Worm (Caenorhabditis elegans): ENCODE data around the gene ceh-51.
A peak's percentile ranks its signal among the peaks of the same experiment; 100 is the strongest.

ceh-51 gene

DNA sequence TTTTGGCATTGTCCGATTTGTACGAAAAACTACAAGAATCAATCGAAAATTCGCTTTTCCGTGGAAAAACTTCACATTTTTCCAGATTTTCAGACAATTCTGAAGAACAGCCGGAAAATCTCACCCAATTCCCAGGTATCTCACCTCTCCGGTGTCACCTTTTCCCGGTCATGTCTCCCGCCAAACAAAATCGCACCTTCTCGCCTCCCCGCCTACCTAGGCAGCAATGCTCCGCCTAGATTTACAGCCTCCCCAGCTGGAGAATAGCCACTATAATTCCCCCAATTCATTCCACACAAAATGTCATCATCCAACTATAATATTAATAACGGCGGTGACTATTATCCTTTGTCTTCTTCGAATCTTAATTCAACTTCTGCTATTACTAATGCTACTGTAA, at the start of gene ceh-51:
Gene ceh-51, plus strand, starts transcription at position 301 of the 400 bp plus-strand sequence.
- peak; percentile 25 for TF ChIP-seq pag-3 (tag; optimal IDR thresholded peaks at IDR 0.05; ENCODE audit: borderline replicate concordance)
- no peak for TF ChIP-seq ceh-6 (GFP tag; optimal IDR thresholded peaks at IDR 0.05)
- no peak for TF ChIP-seq syd-9 (tag; optimal IDR thresholded peaks at IDR 0.05)
- TF ChIP-seq pat-9 (tag; optimal IDR thresholded peaks at IDR 0.05) = no peak

DNA sequence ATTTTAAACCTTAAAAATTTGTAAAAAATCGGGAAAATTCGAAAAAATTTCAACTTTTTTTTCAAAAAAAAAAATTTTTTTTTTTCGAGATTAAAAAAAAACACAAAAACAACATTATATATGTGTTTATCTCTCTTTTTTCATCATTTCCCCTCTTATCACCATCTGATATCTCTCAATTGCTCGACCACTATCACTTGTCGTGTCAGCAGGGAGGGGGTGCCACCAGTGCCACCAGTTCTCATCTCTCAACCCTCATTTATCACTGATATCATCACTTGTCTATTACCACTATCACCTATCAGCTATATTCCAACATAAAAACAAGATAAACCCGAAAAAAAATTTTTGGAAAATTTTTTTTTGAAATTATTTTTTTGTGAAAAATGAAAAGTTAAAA, 47.5 kb upstream of the ceh-51 start:
- no peak for TF ChIP-seq zip-5 (tag; optimal IDR thresholded peaks at IDR 0.05)
- no peak for TF ChIP-seq ceh-48 (tag; optimal IDR thresholded peaks at IDR 0.05)
- TF ChIP-seq pros-1 (tag; optimal IDR thresholded peaks at IDR 0.05) = no peak
- no peak for TF ChIP-seq lin-11 (tag; optimal IDR thresholded peaks at IDR 0.05)
- TF ChIP-seq hlh-30 (tag; optimal IDR thresholded peaks at IDR 0.05; ENCODE audit: insufficient read depth) = no peak
- TF ChIP-seq elt-2 (tag; optimal IDR thresholded peaks at IDR 0.05) = peak; percentile 97
- no peak for TF ChIP-seq ceh-22 (tag; optimal IDR thresholded peaks at IDR 0.05)

DNA sequence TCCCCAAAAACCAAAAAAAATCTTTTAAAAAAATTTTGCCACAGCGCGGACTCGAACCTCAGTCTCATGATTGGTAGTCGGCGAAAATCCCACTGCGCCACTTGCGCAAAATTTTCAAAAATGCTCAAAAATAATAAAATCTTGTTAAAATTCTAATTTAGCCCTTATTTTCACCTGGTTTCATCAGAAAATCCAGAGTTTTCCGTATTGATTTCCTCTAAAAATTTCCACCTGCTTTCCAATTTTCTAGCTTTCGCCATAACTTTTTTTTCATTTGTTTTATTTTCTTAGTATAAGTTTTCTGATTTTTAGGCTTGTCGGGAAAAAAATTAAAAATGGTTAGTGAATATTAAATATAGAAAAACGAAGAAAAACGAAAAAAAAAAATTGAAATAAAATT, 46.6 kb upstream of the ceh-51 start:
- no peak for TF ChIP-seq ref-2 (tag; optimal IDR thresholded peaks at IDR 0.05)
- TF ChIP-seq pha-2 (tag; optimal IDR thresholded peaks at IDR 0.05) = peak; percentile 2

ce11 chrV:18837125-18837524, 36.8 kb upstream of the ceh-51 start, which contains the start of gene cyp-33D3:
TSS of gene cyp-33D3 (minus strand) at chrV:18837225.
- TF ChIP-seq ref-2 (tag; optimal IDR thresholded peaks at IDR 0.05) (no peak), ceh-19 (GFP tag; optimal IDR thresholded peaks at IDR 0.05) (no peak), ahr-1 (tag; optimal IDR thresholded peaks at IDR 0.05) (no peak), Y22D7AL.16 (tag; optimal IDR thresholded peaks at IDR 0.05) (no peak), ceh-45 (GFP tag; IDR thresholded peaks at IDR 0.05) (no peak), lim-6 (tag; optimal IDR thresholded peaks at IDR 0.05) (no peak), nhr-232 (tag; optimal IDR thresholded peaks at IDR 0.05) (no peak)

DNA sequence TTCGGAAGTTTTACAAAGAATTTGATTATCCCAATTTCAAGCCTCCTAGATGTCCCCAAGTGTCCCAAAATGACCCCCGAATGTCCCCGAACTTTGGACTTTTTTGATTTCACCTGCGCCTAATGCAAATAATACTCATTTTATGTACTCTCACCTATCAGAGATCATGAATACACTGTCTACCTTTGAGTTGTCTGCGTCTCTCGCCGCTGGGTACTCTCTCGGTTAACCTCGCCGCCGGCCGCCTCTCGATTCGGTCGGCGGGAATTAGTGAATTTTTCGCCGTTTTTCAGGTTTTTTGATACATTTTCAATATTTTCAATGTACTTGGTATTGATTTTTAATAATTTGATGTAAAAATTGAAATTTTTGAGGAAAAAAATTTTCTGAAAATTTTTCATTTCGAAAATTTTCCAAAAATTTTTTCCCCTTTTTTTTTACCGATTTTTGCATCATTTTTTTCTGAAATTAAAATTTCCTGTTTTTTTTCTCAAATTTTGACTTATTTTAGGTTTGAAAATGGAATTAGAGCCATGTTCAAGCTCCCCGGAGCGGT, 35.1 kb upstream of the ceh-51 start, which contains the start of gene nhr-65:
Gene nhr-65, plus strand, starts transcription at position 506 of the 556 bp plus-strand sequence.
- no peak for TF ChIP-seq tbx-2 (tag; optimal IDR thresholded peaks at IDR 0.05)
- TF ChIP-seq nfya-1 (tag; optimal IDR thresholded peaks at IDR 0.05) = peak; percentile 17

DNA sequence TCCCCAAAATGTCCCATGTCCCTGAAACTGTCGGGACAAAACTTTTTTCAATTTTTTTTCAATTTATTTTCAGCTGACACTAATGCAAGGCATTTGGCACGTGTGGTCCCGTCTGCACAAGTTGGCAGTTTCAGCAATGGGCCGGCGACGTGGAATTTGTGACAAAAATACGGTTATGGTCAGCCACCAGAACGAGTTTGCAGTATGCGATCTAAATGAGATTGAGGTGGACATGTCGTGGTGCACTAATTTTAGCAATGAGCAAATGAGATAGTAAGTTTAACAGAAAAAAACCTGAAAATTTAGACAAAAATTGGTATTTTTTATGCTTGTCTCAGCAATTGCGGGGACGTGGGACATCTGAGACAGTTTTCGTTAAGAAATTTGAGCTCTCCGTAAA, 31.5 kb upstream of the ceh-51 start:
- TF ChIP-seq ceh-14 (tag; optimal IDR thresholded peaks at IDR 0.05) (no peak), npax-4 (tag; optimal IDR thresholded peaks at IDR 0.05) (no peak), syd-9 (tag; optimal IDR thresholded peaks at IDR 0.05) (no peak), odd-2 (tag; optimal IDR thresholded peaks at IDR 0.05) (no peak), pag-3 (tag; optimal IDR thresholded peaks at IDR 0.05; ENCODE audit: borderline replicate concordance) (no peak), F13H6.1 (tag; optimal IDR thresholded peaks at IDR 0.05) (no peak), ceh-30 (tag; optimal IDR thresholded peaks at IDR 0.05) (no peak), nfya-1 (tag; optimal IDR thresholded peaks at IDR 0.05) (no peak), tbx-2 (tag; optimal IDR thresholded peaks at IDR 0.05) (no peak), sox-4 (tag; optimal IDR thresholded peaks at IDR 0.05) (no peak)

ce11 chrV:18846480-18846879, 27.5 kb upstream of the ceh-51 start, which contains the start of gene nhr-230:
TSS of gene nhr-230 (plus strand) at chrV:18846780.
- TF ChIP-seq T23F11.4 (GFP tag; optimal IDR thresholded peaks at IDR 0.05) (no peak), hlh-13 (GFP tag; optimal IDR thresholded peaks at IDR 0.05) (no peak), tbx-2 (tag; optimal IDR thresholded peaks at IDR 0.05) (no peak), ets-4 (tag; optimal IDR thresholded peaks at IDR 0.05) (no peak), ztf-16 (tag; optimal IDR thresholded peaks at IDR 0.05) (no peak), ahr-1 (tag; optimal IDR thresholded peaks at IDR 0.05) (no peak), unc-86 (tag; optimal IDR thresholded peaks at IDR 0.05) (no peak), dmd-4 (tag; optimal IDR thresholded peaks at IDR 0.05; ENCODE audit: borderline replicate concordance) (no peak), madf-2 (tag; optimal IDR thresholded peaks at IDR 0.05) (no peak), nhr-232 (tag; optimal IDR thresholded peaks at IDR 0.05) (no peak), zip-5 (tag; optimal IDR thresholded peaks at IDR 0.05) (no peak), ceh-30 (tag; optimal IDR thresholded peaks at IDR 0.05) (no peak), che-1 (tag; optimal IDR thresholded peaks at IDR 0.05) (no peak), hlh-15 (tag; optimal IDR thresholded peaks at IDR 0.05) (no peak), ref-2 (tag; optimal IDR thresholded peaks at IDR 0.05) (no peak), unc-3 (GFP tag; conservative IDR thresholded peaks at IDR 0.05) (no peak), unc-3 (tag; optimal IDR thresholded peaks at IDR 0.05) (no peak), C08G9.2 (tag; optimal IDR thresholded peaks at IDR 0.05) (no peak), pag-3 (tag; optimal IDR thresholded peaks at IDR 0.05; ENCODE audit: borderline replicate concordance) (no peak), eyg-1 (tag; optimal IDR thresholded peaks at IDR 0.05) (no peak), sdc-2 (tag; optimal IDR thresholded peaks at IDR 0.05) (no peak)

Measured in whole organism, late embryonic.